Fruit fly (Drosophila melanogaster) whole organism, embryonic: Measurements from ENCODE around the gene CG14515.

Experiments used
- Aef1 ChIP-seq: fragments of 200-800 bp; sonication (Bioruptor generic); IDR thresholded peaks from 3 replicates; pipeline ENCODE4 v1.3.6; 2022; ENCODE audit warnings: missing biosample characterization, missing genetic modification characterization
- Bgb ChIP-seq: fragments of 200-800 bp; sonication (Bioruptor generic); IDR thresholded peaks from 2 replicates; pipeline ENCODE4 v1.3.6; 2022; ENCODE audit warnings: missing biosample characterization, missing genetic modification characterization; ENCODE audit not compliant: partially characterized antibody
- CG10274 ChIP-seq: fragments of 200-800 bp; sonication (Bioruptor generic); optimal IDR thresholded peaks from 3 replicates; lab custom pipeline; 2017; ENCODE audit warnings: missing biosample characterization, mild to moderate bottlenecking, missing genetic modification characterization
- CG12219 ChIP-seq: fragments of 200-800 bp; sonication (Bioruptor generic); optimal IDR thresholded peaks from 3 replicates; lab custom pipeline; 2018; ENCODE audit warnings: missing biosample characterization, mild to moderate bottlenecking, missing genetic modification characterization
- CG13296 ChIP-seq: fragments of 200-800 bp; sonication (Bioruptor generic); optimal IDR thresholded peaks from 3 replicates; lab custom pipeline; 2018; ENCODE audit warnings: missing biosample characterization, mild to moderate bottlenecking, missing genetic modification characterization
- CG13775 ChIP-seq: fragments of 200-800 bp; sonication (Bioruptor generic); optimal IDR thresholded peaks from 3 replicates; lab custom pipeline; 2017; ENCODE audit warnings: missing biosample characterization, mild to moderate bottlenecking, missing genetic modification characterization
- CG14014 ChIP-seq: fragments of 200-800 bp; sonication (Bioruptor generic); IDR thresholded peaks from 2 replicates; pipeline ENCODE4 v1.3.6; 2022; ENCODE audit warnings: missing biosample characterization, missing genetic modification characterization
- CG14050 ChIP-seq: fragments of 200-800 bp; sonication (Bioruptor generic); IDR thresholded peaks from 3 replicates; pipeline ENCODE4 v1.3.6; 2022; ENCODE audit warnings: missing biosample characterization, missing genetic modification characterization
- CG14667 ChIP-seq: fragments of 200-800 bp; sonication (Bioruptor generic); IDR thresholded peaks from 2 replicates; pipeline ENCODE4 v1.3.6; 2022; ENCODE audit warnings: missing biosample characterization, missing genetic modification characterization
- CG16815 ChIP-seq: fragments of 200-800 bp; sonication (Bioruptor generic); optimal IDR thresholded peaks from 3 replicates; lab custom pipeline; 2017; ENCODE audit warnings: missing biosample characterization, mild to moderate bottlenecking, missing genetic modification characterization
- CG16863 ChIP-seq: fragments of 200-800 bp; sonication (Bioruptor generic); optimal IDR thresholded peaks from 3 replicates; lab custom pipeline; 2016; ENCODE audit warnings: missing biosample characterization, missing genetic modification characterization
- CG18619 ChIP-seq: fragments of 200-800 bp; sonication (Bioruptor generic); optimal IDR thresholded peaks from 3 replicates; lab custom pipeline; 2017; ENCODE audit warnings: missing biosample characterization, mild to moderate bottlenecking, missing genetic modification characterization
- CG2202 ChIP-seq: fragments of 200-800 bp; sonication (Bioruptor generic); optimal IDR thresholded peaks from 2 replicates; lab custom pipeline; 2018; ENCODE audit warnings: missing biosample characterization, mild to moderate bottlenecking, missing genetic modification characterization
- CG30020 ChIP-seq: fragments of 200-800 bp; optimal IDR thresholded peaks from 2 replicates; lab custom pipeline; 2019; ENCODE audit warnings: missing biosample characterization, mild to moderate bottlenecking, missing genetic modification characterization, moderate library complexity
- CG3065 ChIP-seq: fragments of 200-800 bp; sonication (Bioruptor generic); optimal IDR thresholded peaks from 2 replicates; lab custom pipeline; 2016; ENCODE audit warnings: missing biosample characterization, missing genetic modification characterization
- CG33557 ChIP-seq: fragments of 200-800 bp; sonication (Bioruptor generic); optimal IDR thresholded peaks from 2 replicates; lab custom pipeline; 2019; ENCODE audit warnings: missing biosample characterization, mild to moderate bottlenecking, missing genetic modification characterization, moderate library complexity
- CG34224 ChIP-seq: fragments of 200-800 bp; sonication (Bioruptor generic); IDR thresholded peaks from 3 replicates; pipeline ENCODE4 v1.3.6; 2022; ENCODE audit warnings: missing biosample characterization, missing genetic modification characterization; ENCODE audit not compliant: partially characterized antibody
- CG34422 ChIP-seq: fragments of 200-800 bp; sonication (Bioruptor generic); IDR thresholded peaks from 3 replicates; pipeline ENCODE4 v1.3.6; 2022; ENCODE audit warnings: missing biosample characterization, missing genetic modification characterization
- CG4424 ChIP-seq: fragments of 200-800 bp; sonication (Bioruptor generic); optimal IDR thresholded peaks from 3 replicates; lab custom pipeline; 2016; ENCODE audit warnings: missing biosample characterization, missing genetic modification characterization
- CG5245 ChIP-seq: fragments of 200-800 bp; sonication (Bioruptor generic); optimal IDR thresholded peaks from 3 replicates; lab custom pipeline; 2016; ENCODE audit warnings: missing biosample characterization, missing genetic modification characterization
- CG6254 ChIP-seq: fragments of 200-800 bp; sonication (Bioruptor generic); optimal IDR thresholded peaks from 3 replicates; lab custom pipeline; 2017; ENCODE audit warnings: mild to moderate bottlenecking, missing biosample characterization, missing genetic modification reagents, missing genetic modification characterization
- CG6765 ChIP-seq: fragments of 200-800 bp; sonication (Bioruptor generic); optimal IDR thresholded peaks from 3 replicates; lab custom pipeline; 2017; ENCODE audit warnings: missing biosample characterization, mild to moderate bottlenecking, missing genetic modification characterization
- CG6791 ChIP-seq: fragments of 200-800 bp; sonication (Bioruptor generic); IDR thresholded peaks from 3 replicates; pipeline ENCODE4 v1.3.6; 2022; ENCODE audit warnings: missing biosample characterization, missing genetic modification characterization; ENCODE audit not compliant: partially characterized antibody
- CG7372 ChIP-seq: fragments of 200-800 bp; sonication (Bioruptor generic); IDR thresholded peaks from 2 replicates; pipeline ENCODE4 v1.3.6; 2022; ENCODE audit warnings: missing biosample characterization, missing genetic modification characterization
- Doc2 ChIP-seq: fragments of 200-800 bp; sonication (Bioruptor generic); IDR thresholded peaks from 2 replicates; pipeline ENCODE4 v1.3.6; 2022; ENCODE audit warnings: missing biosample characterization, missing genetic modification characterization
- Mes4 ChIP-seq: fragments of 200-800 bp; sonication (Bioruptor generic); optimal IDR thresholded peaks from 2 replicates; lab custom pipeline; 2016; ENCODE audit warnings: missing biosample characterization, missing genetic modification characterization
- NC2α ChIP-seq: fragments of 200-800 bp; sonication (Bioruptor generic); optimal IDR thresholded peaks from 2 replicates; lab custom pipeline; 2016; ENCODE audit warnings: missing biosample characterization, missing genetic modification characterization
- NK7.1 ChIP-seq: fragments of 200-800 bp; sonication (Bioruptor generic); optimal IDR thresholded peaks from 3 replicates; lab custom pipeline; 2016; ENCODE audit warnings: missing biosample characterization, missing genetic modification characterization
- Nf-YB ChIP-seq: fragments of 200-800 bp; sonication (Bioruptor generic); optimal IDR thresholded peaks from 3 replicates; lab custom pipeline; 2019; ENCODE audit warnings: missing biosample characterization, mild to moderate bottlenecking, missing genetic modification characterization, moderate library complexity
- Taf1 ChIP-seq: fragments of 200-800 bp; sonication (Bioruptor generic); IDR thresholded peaks from 2 replicates; pipeline ENCODE4 v1.3.6; 2022; ENCODE audit warnings: missing biosample characterization, missing genetic modification characterization
- Tbp ChIP-seq: fragments of >200 bp; optimal IDR thresholded peaks from 2 replicates; lab custom pipeline; 2018; ENCODE audit warnings: missing biosample characterization, missing genetic modification characterization
- Trl ChIP-seq, 3 experiments: fragments of >200 bp in 2 of 3; fragments of 200-800 bp in 1 of 3; sonication (Bioruptor generic) in 1 of 3; optimal IDR thresholded peaks; 2 replicates in 1 of 3; 3 replicates in 2 of 3; lab custom pipeline; 2016 to 2017; ENCODE audit warnings: missing biosample characterization in 1 of 3, missing genetic modification characterization in 1 of 3
- ash1 ChIP-seq: fragments of 200-800 bp; sonication (Bioruptor generic); optimal IDR thresholded peaks from 2 replicates; lab custom pipeline; 2018; ENCODE audit warnings: missing biosample characterization, mild to moderate bottlenecking, missing genetic modification characterization
- ato ChIP-seq: fragments of 200-800 bp; sonication (Bioruptor generic); IDR thresholded peaks from 2 replicates; pipeline ENCODE4 v1.3.6; 2022; ENCODE audit warnings: missing biosample characterization, missing genetic modification characterization; ENCODE audit not compliant: partially characterized antibody
- hbn ChIP-seq: fragments of 200-800 bp; sonication (Bioruptor generic); IDR thresholded peaks from 2 replicates; pipeline ENCODE4 v1.3.6; 2022; ENCODE audit warnings: missing biosample characterization, missing genetic modification characterization; ENCODE audit not compliant: partially characterized antibody
- knrl ChIP-seq: fragments of 200-800 bp; sonication (Bioruptor generic); IDR thresholded peaks from 3 replicates; pipeline ENCODE4 v1.3.6; 2022; ENCODE audit warnings: missing biosample characterization, missing genetic modification characterization; ENCODE audit not compliant: partially characterized antibody
- lilli ChIP-seq: fragments of 200-800 bp; sonication (Bioruptor generic); optimal IDR thresholded peaks from 3 replicates; lab custom pipeline; 2016; ENCODE audit warnings: missing biosample characterization, missing genetic modification characterization
- lov ChIP-seq, 2 experiments: fragments of 200-800 bp in 1 of 2; fragments of >200 bp in 1 of 2; sonication (Bioruptor generic) in 1 of 2; IDR thresholded peaks in 1 of 2; optimal IDR thresholded peaks in 1 of 2; 2 replicates in 1 of 2; 3 replicates in 1 of 2; pipeline versions ENCODE4 v1.3.6 to Lab custom; 2017 to 2022; ENCODE audit warnings: missing biosample characterization in 1 of 2, missing genetic modification characterization in 1 of 2
- nerfin-1 ChIP-seq: fragments of 200-800 bp; sonication (Bioruptor generic); optimal IDR thresholded peaks from 3 replicates; lab custom pipeline; 2019; ENCODE audit warnings: missing biosample characterization, mild to moderate bottlenecking, missing genetic modification characterization, moderate library complexity
- pita ChIP-seq: fragments of 200-800 bp; sonication (Bioruptor generic); optimal IDR thresholded peaks from 2 replicates; lab custom pipeline; 2017; ENCODE audit warnings: missing biosample characterization, mild to moderate bottlenecking, missing genetic modification characterization
- sc ChIP-seq, 3 experiments: fragments of >200 bp in 2 of 3; fragments of 200-800 bp in 1 of 3; sonication (Bioruptor generic) in 1 of 3; optimal IDR thresholded peaks; 2 replicates in 2 of 3; 3 replicates in 1 of 3; lab custom pipeline; 2017; ENCODE audit warnings: mild to moderate bottlenecking in 1 of 3, missing biosample characterization in 1 of 3, missing genetic modification characterization in 1 of 3, missing genetic modification reagents in 1 of 3
- slbo ChIP-seq: fragments of 200-800 bp; sonication (Bioruptor generic); IDR thresholded peaks from 2 replicates; pipeline ENCODE4 v1.3.6; 2022; ENCODE audit warnings: missing biosample characterization, missing genetic modification characterization
- tgo ChIP-seq: fragments of 200-800 bp; sonication (Bioruptor generic); IDR thresholded peaks from 3 replicates; pipeline ENCODE4 v1.3.6; 2022; ENCODE audit warnings: missing biosample characterization, missing genetic modification characterization
- trem ChIP-seq: fragments of 200-800 bp; optimal IDR thresholded peaks from 3 replicates; lab custom pipeline; 2019; ENCODE audit warnings: missing biosample characterization, mild to moderate bottlenecking, missing genetic modification characterization, moderate library complexity
- tx ChIP-seq: fragments of 200-800 bp; sonication (Bioruptor generic); optimal IDR thresholded peaks from 2 replicates; lab custom pipeline; 2016; ENCODE audit warnings: missing biosample characterization, missing genetic modification characterization
- wdn ChIP-seq: fragments of 200-800 bp; sonication (Bioruptor generic); IDR thresholded peaks from 2 replicates; pipeline ENCODE4 v1.3.6; 2022; ENCODE audit warnings: missing biosample characterization, missing genetic modification characterization
- wor ChIP-seq: fragments of 200-800 bp; sonication (Bioruptor generic); IDR thresholded peaks from 2 replicates; pipeline ENCODE4 v1.3.6; 2022; ENCODE audit warnings: missing biosample characterization, missing genetic modification characterization

Gene CG14515

DNA sequence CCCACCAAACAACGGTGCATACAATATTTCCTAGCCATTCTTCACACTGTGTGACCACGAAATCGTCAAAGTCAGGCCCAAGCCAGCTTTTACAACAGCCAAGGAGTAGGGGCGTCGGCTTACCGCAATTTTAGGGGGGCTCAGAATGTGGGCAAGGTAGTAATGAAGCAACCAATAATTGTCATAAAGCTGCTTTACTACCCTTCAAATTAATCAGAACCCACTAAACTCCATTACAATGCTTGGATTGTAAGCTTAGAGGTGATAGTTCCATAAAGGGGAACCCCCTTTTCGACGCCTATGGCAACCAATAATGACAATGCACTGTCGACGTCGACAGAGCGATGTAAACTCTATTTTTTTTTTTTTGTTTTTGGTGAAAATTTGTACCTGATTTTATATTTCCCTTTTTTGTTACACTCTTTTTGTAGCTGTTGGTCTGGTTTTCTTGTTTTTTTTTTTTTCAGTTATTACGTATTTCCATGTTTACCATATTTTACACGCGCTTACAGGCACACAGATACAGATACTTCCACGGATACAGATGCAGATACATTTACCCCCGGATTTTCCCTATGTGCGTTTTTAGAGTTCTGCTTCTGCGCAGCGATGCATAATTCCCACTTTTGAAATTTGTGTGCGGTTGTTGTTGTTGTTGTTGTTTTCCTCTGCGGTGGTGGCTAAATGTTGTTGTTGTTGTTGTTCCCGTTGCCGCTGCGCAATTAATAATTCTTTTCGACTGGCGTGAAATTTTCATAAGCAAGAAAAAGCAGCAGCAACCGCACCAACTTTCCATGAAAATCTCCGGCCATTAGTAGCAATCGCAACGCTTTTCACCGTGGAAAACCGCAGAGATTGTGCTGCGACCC is 7.5 kb downstream of the CG14515 start (continued):
- TF ChIP-seq NK7.1 (GFP tag; lab: Kevin White, UChicago) (no peak), tx (peak; percentile 62), ash1 (GFP tag; lab: Kevin White, UChicago) (no peak), trem (tag; lab: Kevin White, UChicago) (peak; percentile 74), CG14050 (GFP tag; lab: Robert Waterston, UW) (peak; percentile 72), Tbp (GFP tag; lab: Kevin White, UChicago) (no peak), Mes4 (GFP tag; lab: Kevin White, UChicago) (peak; percentile 77), CG18619 (GFP tag; lab: Kevin White, UChicago) (peak; percentile 51), NC2α (GFP tag; lab: Kevin White, UChicago) (peak; percentile 53), CG34224 (GFP tag; lab: Robert Waterston, UW) (no peak), CG6791 (GFP tag; lab: Robert Waterston, UW) (no peak), lilli (peak; percentile 55), CG6254 (GFP tag; lab: Kevin White, UChicago) (peak; percentile 63), CG34422 (GFP tag; lab: Robert Waterston, UW) (peak; percentile 81), CG3065 (GFP tag; lab: Kevin White, UChicago) (peak; percentile 35), hbn (GFP tag; lab: Robert Waterston, UW) (no peak), Doc2 (GFP tag; lab: Robert Waterston, UW) (peak; percentile 51; the same call in 1 of the 2 replicates), Nf-YB (GFP tag; lab: Kevin White, UChicago) (peak; percentile 46), CG5245 (GFP tag; lab: Kevin White, UChicago) (peak; percentile 73), ato (GFP tag; lab: Robert Waterston, UW) (no peak), CG30020 (tag; lab: Kevin White, UChicago) (peak; percentile 1), CG6765 (GFP tag; lab: Kevin White, UChicago) (peak; percentile 13), knrl (GFP tag; lab: Robert Waterston, UW) (no peak), nerfin-1 (tag; lab: Kevin White, UChicago) (peak; percentile 72), CG10274 (GFP tag; lab: Kevin White, UChicago) (peak; percentile 13), Aef1 (GFP tag; lab: Robert Waterston, UW) (peak; percentile 37; the same call in 1 of the 3 replicates), CG4424 (peak; percentile 84), CG16863 (peak; percentile 79), wor (peak; percentile 78), slbo (GFP tag; lab: Robert Waterston, UW) (peak; percentile 51), CG12219 (GFP tag; lab: Kevin White, UChicago) (peak; percentile 80), CG14014 (GFP tag; lab: Robert Waterston, UW) (0 out of 2 replicates have a peak, but pooled peaks have one; percentile 11), Bgb (GFP tag; lab: Robert Waterston, UW) (no peak), wdn (GFP tag; lab: Robert Waterston, UW) (peak; percentile 44; the same call in 1 of the 2 replicates), CG16815 (peak; percentile 48), Trl (optimal IDR thresholded peaks at IDR 0.05; lab: Kevin White, UChicago) (no peak), Trl (GFP tag; optimal IDR thresholded peaks at IDR 0.05; lab: Kevin White, UChicago) (peak; percentile 74), CG13775 (GFP tag; lab: Kevin White, UChicago) (peak; percentile 42), tgo (GFP tag; lab: Robert Waterston, UW) (peak; percentile 69), CG7372 (GFP tag; lab: Robert Waterston, UW) (peak; percentile 48; the same call in 1 of the 2 replicates), pita (GFP tag; lab: Kevin White, UChicago) (no peak), sc (optimal IDR thresholded peaks at IDR 0.05; lab: Kevin White, UChicago) (no peak), sc (GFP tag; optimal IDR thresholded peaks at IDR 0.05; lab: Kevin White, UChicago) (peak; percentile 73), CG14667 (GFP tag; lab: Robert Waterston, UW) (peak; percentile 54), CG33557 (GFP tag; lab: Kevin White, UChicago) (peak; percentile 57), CG13296 (GFP tag; lab: Kevin White, UChicago) (peak; percentile 50), Taf1 (no peak), CG2202 (tag; lab: Kevin White, UChicago) (peak; percentile 66), lov (optimal IDR thresholded peaks at IDR 0.05; lab: Kevin White, UChicago) (no peak), lov (GFP tag; IDR thresholded peaks at IDR 0.05; lab: Robert Waterston, UW) (peak; percentile 65; the same call in 1 of the 3 replicates)
